Fruit fly (Drosophila melanogaster) whole organism, embryonic: ENCODE measurements around the gene Trf.
A peak's percentile ranks its signal among the peaks of the same experiment; 100 is the strongest.

ENCODE experiments used
- B-H2 ChIP-seq: fragments of 200-800 bp; sonication (Bioruptor generic); optimal IDR thresholded peaks from 2 replicates; lab custom pipeline; 2018; ENCODE audit warnings: missing biosample characterization, mild to moderate bottlenecking, missing genetic modification characterization
- Bdp1 ChIP-seq: fragments of 200-800 bp; sonication (Bioruptor generic); optimal IDR thresholded peaks from 3 replicates; lab custom pipeline; 2016; ENCODE audit warnings: missing biosample characterization, missing genetic modification characterization
- Bgb ChIP-seq: fragments of 200-800 bp; sonication (Bioruptor generic); IDR thresholded peaks from 2 replicates; pipeline ENCODE4 v1.3.6; 2022; ENCODE audit warnings: missing biosample characterization, missing genetic modification characterization; ENCODE audit not compliant: partially characterized antibody
- Bteb2 ChIP-seq: fragments of 200-800 bp; sonication (Bioruptor generic); optimal IDR thresholded peaks from 2 replicates; lab custom pipeline; 2016; ENCODE audit warnings: missing biosample characterization, missing genetic modification characterization
- CG10267 ChIP-seq: fragments of 200-800 bp; sonication (Bioruptor generic); optimal IDR thresholded peaks from 2 replicates; lab custom pipeline; 2018; ENCODE audit warnings: missing biosample characterization, mild to moderate bottlenecking, missing genetic modification characterization, moderate library complexity
- CG11695 ChIP-seq: fragments of 200-800 bp; sonication (Bioruptor generic); IDR thresholded peaks from 3 replicates; pipeline ENCODE4 v1.3.6; 2022; ENCODE audit warnings: missing biosample characterization, missing genetic modification characterization
- CG12155 ChIP-seq: fragments of 200-800 bp; sonication (Bioruptor generic); optimal IDR thresholded peaks from 3 replicates; lab custom pipeline; 2016; ENCODE audit warnings: missing biosample characterization, missing genetic modification characterization
- CG13624 ChIP-seq: fragments of 200-800 bp; sonication (Bioruptor generic); optimal IDR thresholded peaks from 2 replicates; lab custom pipeline; 2016; ENCODE audit warnings: missing biosample characterization, missing genetic modification characterization
- CG13775 ChIP-seq: fragments of 200-800 bp; sonication (Bioruptor generic); optimal IDR thresholded peaks from 3 replicates; lab custom pipeline; 2017; ENCODE audit warnings: missing biosample characterization, mild to moderate bottlenecking, missing genetic modification characterization
- CG17359 ChIP-seq: fragments of 200-800 bp; sonication (Bioruptor generic); optimal IDR thresholded peaks from 3 replicates; lab custom pipeline; 2018; ENCODE audit warnings: missing biosample characterization, mild to moderate bottlenecking, missing genetic modification characterization, moderate library complexity
- CG17361 ChIP-seq: fragments of 200-800 bp; sonication (Bioruptor generic); IDR thresholded peaks from 3 replicates; pipeline ENCODE4 v1.3.6; 2022; ENCODE audit warnings: missing biosample characterization, missing genetic modification characterization
- CG17385 ChIP-seq: fragments of 200-800 bp; sonication (Bioruptor generic); optimal IDR thresholded peaks from 3 replicates; lab custom pipeline; 2018; ENCODE audit warnings: missing biosample characterization, mild to moderate bottlenecking, missing genetic modification characterization
- CG31224 ChIP-seq: fragments of 200-800 bp; sonication (Bioruptor generic); IDR thresholded peaks from 2 replicates; pipeline ENCODE4 v1.3.6; 2022; ENCODE audit warnings: missing biosample characterization, missing genetic modification characterization
- CG32767 ChIP-seq: fragments of 200-800 bp; sonication (Bioruptor generic); IDR thresholded peaks from 2 replicates; pipeline ENCODE4 v1.3.6; 2022; ENCODE audit warnings: missing biosample characterization, missing genetic modification characterization
- CG33213 ChIP-seq: fragments of 200-800 bp; sonication (Bioruptor generic); optimal IDR thresholded peaks from 3 replicates; lab custom pipeline; 2016; ENCODE audit warnings: missing biosample characterization, missing genetic modification characterization
- CG33557 ChIP-seq: fragments of 200-800 bp; sonication (Bioruptor generic); optimal IDR thresholded peaks from 2 replicates; lab custom pipeline; 2019; ENCODE audit warnings: missing biosample characterization, mild to moderate bottlenecking, missing genetic modification characterization, moderate library complexity
- CG4404 ChIP-seq: fragments of 200-800 bp; sonication (Bioruptor generic); IDR thresholded peaks from 2 replicates; pipeline ENCODE4 v1.3.6; 2022; ENCODE audit warnings: missing biosample characterization, missing genetic modification characterization
- CG4820 ChIP-seq: fragments of 200-800 bp; sonication (Bioruptor generic); optimal IDR thresholded peaks from 3 replicates; lab custom pipeline; 2016; ENCODE audit warnings: missing biosample characterization, missing genetic modification characterization
- CG4854 ChIP-seq: fragments of 200-800 bp; sonication (Bioruptor generic); optimal IDR thresholded peaks from 2 replicates; lab custom pipeline; 2016; ENCODE audit warnings: missing biosample characterization, missing genetic modification characterization, inconsistent platforms
- CG5953 ChIP-seq: fragments of 200-800 bp; sonication (Bioruptor generic); IDR thresholded peaks from 2 replicates; pipeline ENCODE4 v1.3.6; 2022; ENCODE audit warnings: missing biosample characterization, missing genetic modification characterization
- CG6654 ChIP-seq: fragments of 200-800 bp; sonication (Bioruptor generic); optimal IDR thresholded peaks from 2 replicates; lab custom pipeline; 2017; ENCODE audit warnings: missing biosample characterization, mild to moderate bottlenecking, missing genetic modification characterization
- CG7745 ChIP-seq: fragments of 200-800 bp; sonication (Bioruptor generic); optimal IDR thresholded peaks from 2 replicates; lab custom pipeline; 2018; ENCODE audit warnings: missing biosample characterization, mild to moderate bottlenecking, missing genetic modification characterization, moderate library complexity
- CG7928 ChIP-seq: fragments of 200-800 bp; sonication (Bioruptor generic); optimal IDR thresholded peaks from 2 replicates; lab custom pipeline; 2017; ENCODE audit warnings: missing biosample characterization, mild to moderate bottlenecking, missing genetic modification characterization
- D ChIP-seq, 2 experiments: fragments of 200-800 bp in 1 of 2; fragments of >200 bp in 1 of 2; sonication (Bioruptor generic) in 1 of 2; optimal IDR thresholded peaks; 2 replicates in 1 of 2; 3 replicates in 1 of 2; lab custom pipeline; 2017; ENCODE audit warnings: mild to moderate bottlenecking in 1 of 2, missing biosample characterization in 1 of 2, missing genetic modification characterization in 1 of 2, missing genetic modification reagents in 1 of 2
- Dref ChIP-seq: fragments of 200-800 bp; sonication (Bioruptor generic); IDR thresholded peaks from 2 replicates; pipeline ENCODE4 v1.3.6; 2022; ENCODE audit warnings: missing biosample characterization, missing genetic modification characterization
- Drgx ChIP-seq: fragments of 200-800 bp; sonication (Bioruptor generic); IDR thresholded peaks from 2 replicates; pipeline ENCODE4 v1.3.6; 2022; ENCODE audit warnings: missing biosample characterization, missing genetic modification characterization
- E2f2 ChIP-seq: fragments of 200-800 bp; sonication (Bioruptor generic); IDR thresholded peaks from 2 replicates; pipeline ENCODE4 v1.3.6; 2022; ENCODE audit warnings: missing biosample characterization, missing genetic modification characterization
- ERR ChIP-seq: fragments of 200-800 bp; sonication (Bioruptor generic); optimal IDR thresholded peaks from 2 replicates; lab custom pipeline; 2016; ENCODE audit warnings: missing biosample characterization, missing genetic modification characterization
- Hr39 ChIP-seq: fragments of >200 bp; optimal IDR thresholded peaks from 2 replicates; lab custom pipeline; 2017
- Jarid2 ChIP-seq: fragments of 200-800 bp; sonication (Bioruptor generic); optimal IDR thresholded peaks from 3 replicates; lab custom pipeline; 2017; ENCODE audit warnings: mild to moderate bottlenecking, missing biosample characterization, missing genetic modification reagents, missing genetic modification characterization
- Ravus ChIP-seq: fragments of 200-800 bp; sonication (Bioruptor generic); IDR thresholded peaks from 2 replicates; pipeline ENCODE4 v1.3.6; 2022; ENCODE audit warnings: missing biosample characterization, missing genetic modification characterization
- Sry-δ ChIP-seq: fragments of 200-800 bp; sonication (Bioruptor generic); optimal IDR thresholded peaks from 2 replicates; lab custom pipeline; 2016; ENCODE audit warnings: missing biosample characterization, missing genetic modification characterization
- TFAM ChIP-seq: fragments of 200-800 bp; sonication (Bioruptor generic); optimal IDR thresholded peaks from 2 replicates; lab custom pipeline; 2017; ENCODE audit warnings: missing biosample characterization, missing genetic modification characterization, inconsistent platforms
- Taf1 ChIP-seq: fragments of 200-800 bp; sonication (Bioruptor generic); IDR thresholded peaks from 2 replicates; pipeline ENCODE4 v1.3.6; 2022; ENCODE audit warnings: missing biosample characterization, missing genetic modification characterization
- ac ChIP-seq: fragments of 200-800 bp; sonication (Bioruptor generic); optimal IDR thresholded peaks from 3 replicates; lab custom pipeline; 2017; ENCODE audit warnings: missing biosample characterization, mild to moderate bottlenecking, missing genetic modification characterization
- az2 ChIP-seq: fragments of 200-800 bp; sonication (Bioruptor generic); optimal IDR thresholded peaks from 3 replicates; lab custom pipeline; 2016; ENCODE audit warnings: missing biosample characterization, missing genetic modification characterization
- da ChIP-seq: fragments of 200-800 bp; sonication (Bioruptor generic); optimal IDR thresholded peaks from 2 replicates; lab custom pipeline; 2016; ENCODE audit warnings: missing biosample characterization, missing genetic modification characterization
- ewg ChIP-seq: fragments of 200-800 bp; sonication (Bioruptor generic); optimal IDR thresholded peaks from 3 replicates; lab custom pipeline; 2017; ENCODE audit warnings: mild to moderate bottlenecking, missing biosample characterization, missing genetic modification reagents, missing genetic modification characterization
- fd102C ChIP-seq: fragments of 200-800 bp; sonication (Bioruptor generic); optimal IDR thresholded peaks from 2 replicates; lab custom pipeline; 2018; ENCODE audit warnings: missing biosample characterization, mild to moderate bottlenecking, missing genetic modification characterization, moderate library complexity
- fd3F ChIP-seq: fragments of 200-800 bp; sonication (Bioruptor generic); optimal IDR thresholded peaks from 2 replicates; lab custom pipeline; 2018; ENCODE audit warnings: missing biosample characterization, mild to moderate bottlenecking, missing genetic modification characterization, moderate library complexity
- gce ChIP-seq: fragments of 200-800 bp; sonication (Bioruptor generic); IDR thresholded peaks from 3 replicates; pipeline ENCODE4 v1.3.6; 2022; ENCODE audit warnings: missing biosample characterization, missing genetic modification characterization
- hb ChIP-seq: fragments of 200-800 bp; sonication (Bioruptor generic); IDR thresholded peaks from 3 replicates; pipeline ENCODE4 v1.3.6; 2022; ENCODE audit warnings: missing biosample characterization, missing genetic modification characterization; ENCODE audit not compliant: partially characterized antibody
- lbe ChIP-seq: fragments of 200-800 bp; sonication (Bioruptor generic); optimal IDR thresholded peaks from 2 replicates; lab custom pipeline; 2016; ENCODE audit warnings: missing biosample characterization, mild to moderate bottlenecking, missing genetic modification characterization
- maf-S ChIP-seq: fragments of 200-800 bp; sonication (Bioruptor generic); optimal IDR thresholded peaks from 2 replicates; lab custom pipeline; 2016; ENCODE audit warnings: missing biosample characterization, missing genetic modification characterization
- mam ChIP-seq: fragments of 200-800 bp; sonication (Bioruptor generic); optimal IDR thresholded peaks from 3 replicates; lab custom pipeline; 2016; ENCODE audit warnings: missing biosample characterization, missing genetic modification characterization
- phol ChIP-seq: fragments of 200-800 bp; sonication (Bioruptor generic); optimal IDR thresholded peaks from 3 replicates; lab custom pipeline; 2018; ENCODE audit warnings: missing biosample characterization, mild to moderate bottlenecking, missing genetic modification characterization, moderate library complexity
- sens-2 ChIP-seq: fragments of 200-800 bp; sonication (Bioruptor generic); IDR thresholded peaks from 2 replicates; pipeline ENCODE4 v1.3.6; 2022; ENCODE audit warnings: missing biosample characterization, missing genetic modification characterization
- sim ChIP-seq: fragments of 200-800 bp; sonication (Bioruptor generic); IDR thresholded peaks from 2 replicates; pipeline ENCODE4 v1.3.6; 2022; ENCODE audit warnings: missing biosample characterization, missing genetic modification characterization
- slbo ChIP-seq: fragments of 200-800 bp; sonication (Bioruptor generic); IDR thresholded peaks from 2 replicates; pipeline ENCODE4 v1.3.6; 2022; ENCODE audit warnings: missing biosample characterization, missing genetic modification characterization
- tll ChIP-seq, 2 experiments: fragments of 200-800 bp in 1 of 2; fragments of >200 bp in 1 of 2; sonication (Bioruptor generic) in 1 of 2; optimal IDR thresholded peaks; 2 replicates each; lab custom pipeline; 2017 to 2019; ENCODE audit warnings: missing biosample characterization in 2 of 2, missing genetic modification characterization in 2 of 2, mild to moderate bottlenecking in 1 of 2, moderate library complexity in 1 of 2
- unpg ChIP-seq: fragments of 200-800 bp; sonication (Bioruptor generic); optimal IDR thresholded peaks from 3 replicates; lab custom pipeline; 2018; ENCODE audit warnings: missing biosample characterization, mild to moderate bottlenecking, missing genetic modification characterization, moderate library complexity
- zen2 ChIP-seq: fragments of 200-800 bp; sonication (Bioruptor generic); IDR thresholded peaks from 3 replicates; pipeline ENCODE4 v1.3.6; 2022; ENCODE audit warnings: missing biosample characterization, missing genetic modification characterization; ENCODE audit not compliant: partially characterized antibody

The Trf gene

DNA sequence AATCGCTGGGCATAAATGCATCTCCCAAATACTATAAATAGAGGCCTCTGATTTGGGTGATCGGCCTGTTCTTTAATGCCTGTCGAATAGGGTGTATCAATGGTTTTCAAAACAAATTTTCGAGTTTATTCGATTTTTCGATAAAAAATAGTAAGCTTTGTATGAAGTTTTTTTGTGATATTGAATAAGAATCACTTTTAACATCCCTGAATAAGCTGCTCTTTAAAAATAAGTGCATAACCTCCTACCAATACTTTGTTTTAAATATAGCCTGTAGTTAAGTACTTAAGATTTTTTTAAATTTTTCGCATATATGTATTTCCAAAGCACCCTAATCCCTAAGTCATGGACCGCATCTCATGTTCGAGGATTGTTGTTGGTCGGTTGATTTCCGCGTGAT is 8.0 kb downstream of the Trf start (continued):
- TF ChIP-seq tll (GFP tag; optimal IDR thresholded peaks at IDR 0.05; lab: Kevin White, UChicago) (no peak), zen2 (GFP tag; lab: Robert Waterston, UW) (no peak), Jarid2 (GFP tag; lab: Kevin White, UChicago) (no peak), lbe (GFP tag; lab: Kevin White, UChicago) (no peak), fd3F (GFP tag; lab: Kevin White, UChicago) (no peak), slbo (GFP tag; lab: Robert Waterston, UW) (no peak), CG17385 (GFP tag; lab: Kevin White, UChicago) (peak; percentile 49), CG10267 (tag; lab: Kevin White, UChicago) (peak; percentile 12), sim (GFP tag; lab: Robert Waterston, UW) (no peak), fd102C (GFP tag; lab: Kevin White, UChicago) (no peak), phol (tag; lab: Kevin White, UChicago) (peak; percentile 11), CG7928 (GFP tag; lab: Kevin White, UChicago) (no peak), Dref (no peak), Drgx (GFP tag; lab: Robert Waterston, UW) (0 out of 2 replicates have a peak, but pooled peaks have one; percentile 15), CG12155 (no peak), maf-S (GFP tag; lab: Kevin White, UChicago) (no peak), Sry-δ (no peak), CG31224 (GFP tag; lab: Robert Waterston, UW) (no peak), Bgb (no peak), B-H2 (GFP tag; lab: Kevin White, UChicago) (no peak), unpg (GFP tag; lab: Kevin White, UChicago) (peak; percentile 60), CG5953 (GFP tag; lab: Robert Waterston, UW) (no peak), ac (no peak), hb (GFP tag; lab: Robert Waterston, UW) (no peak), CG7745 (tag; lab: Kevin White, UChicago) (no peak), CG4404 (no peak), Bteb2 (no peak), CG17361 (no peak), CG17359 (tag; lab: Kevin White, UChicago) (peak; percentile 16), CG11695 (no peak), CG6654 (GFP tag; lab: Kevin White, UChicago) (no peak), TFAM (no peak), E2f2 (no peak), Taf1 (no peak), CG13775 (GFP tag; lab: Kevin White, UChicago) (no peak), Ravus (GFP tag; lab: Robert Waterston, UW) (no peak), mam (GFP tag; lab: Kevin White, UChicago) (no peak), ERR (GFP tag; lab: Kevin White, UChicago) (no peak), Hr39 (lab: Kevin White, UChicago) (no peak), CG33213 (no peak), gce (GFP tag; lab: Robert Waterston, UW) (no peak), CG4820 (GFP tag; lab: Kevin White, UChicago) (no peak), CG4854 (GFP tag; lab: Kevin White, UChicago) (no peak), az2 (GFP tag; lab: Kevin White, UChicago) (peak; percentile 5), da (no peak), CG33557 (GFP tag; lab: Kevin White, UChicago) (peak; percentile 57), ewg (GFP tag; lab: Kevin White, UChicago) (peak; percentile 25), CG13624 (no peak), D (optimal IDR thresholded peaks at IDR 0.05; lab: Kevin White, UChicago) (no peak), D (GFP tag; optimal IDR thresholded peaks at IDR 0.05; lab: Kevin White, UChicago) (peak; percentile 8), sens-2 (no peak), CG32767 (GFP tag; lab: Robert Waterston, UW) (no peak), Bdp1 (GFP tag; lab: Kevin White, UChicago) (no peak)
